Fruit fly (Drosophila melanogaster): ENCODE data around the gene CG4558.

Gene CG4558

DNA sequence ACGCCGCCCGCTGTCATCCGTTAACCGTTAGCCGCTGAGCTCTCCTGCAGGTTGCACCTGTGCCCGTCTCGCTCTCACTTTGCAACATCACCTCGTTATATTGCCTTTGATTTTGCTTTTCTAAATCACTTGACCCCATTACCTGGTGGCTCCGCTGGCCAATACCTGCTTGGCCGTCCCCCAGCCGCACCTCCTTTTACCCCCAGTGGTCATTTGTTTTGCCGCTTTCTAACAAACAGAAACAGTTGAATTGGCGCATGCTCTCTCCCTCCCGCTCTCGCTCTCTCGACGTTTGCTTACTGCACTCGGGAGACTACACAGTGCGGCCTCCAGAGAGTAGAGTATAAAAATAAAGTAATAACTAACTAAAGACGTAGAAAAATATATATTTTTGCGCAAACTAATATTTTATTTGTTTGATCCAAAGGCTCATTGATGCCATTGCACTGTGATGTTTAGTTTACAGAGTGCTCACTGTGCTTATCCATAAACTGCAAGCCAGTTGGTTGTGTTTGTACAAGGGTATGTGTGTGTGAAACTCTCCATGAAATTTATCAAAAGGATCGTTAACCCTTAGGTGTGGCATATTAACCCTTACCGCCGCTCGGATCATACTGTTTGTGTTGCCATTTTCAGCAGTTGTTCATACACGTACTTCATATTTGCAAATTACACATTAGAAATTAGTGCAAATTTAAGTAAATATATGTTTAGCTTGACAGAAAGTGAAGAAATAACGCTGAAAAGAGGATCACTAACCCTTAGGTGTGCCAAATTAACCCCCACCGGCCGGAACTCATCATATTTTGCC lies 44.9 kb upstream of the CG4558 start (continued):
- TF ChIP-seq CG3163 (GFP tag; optimal IDR thresholded peaks at IDR 0.05) (peak; percentile 16), lab (GFP tag; optimal IDR thresholded peaks at IDR 0.05) (peak; percentile 88), Antp (GFP tag; optimal IDR thresholded peaks at IDR 0.05) (peak; percentile 55), Hr78 (GFP tag; optimal IDR thresholded peaks at IDR 0.05) (no peak), CG15601 (tag; optimal IDR thresholded peaks at IDR 0.05) (peak; percentile 64), CG2116 (GFP tag; optimal IDR thresholded peaks at IDR 0.05) (no peak), CG16863 (GFP tag; optimal IDR thresholded peaks at IDR 0.05) (peak; percentile 66), twi (tag; optimal IDR thresholded peaks at IDR 0.05) (peak; percentile 31), CG1529 (GFP tag; optimal IDR thresholded peaks at IDR 0.05) (peak; percentile 67), dimm (GFP tag; IDR thresholded peaks at IDR 0.05) (peak; percentile 76), CG9876 (GFP tag; optimal IDR thresholded peaks at IDR 0.05) (no peak), caup (GFP tag; optimal IDR thresholded peaks at IDR 0.05; ENCODE audit: severe bottlenecking) (peak; percentile 75), Mes4 (GFP tag; optimal IDR thresholded peaks at IDR 0.05) (peak; percentile 64), schlank (tag; optimal IDR thresholded peaks at IDR 0.05) (no peak), CG12219 (GFP tag; optimal IDR thresholded peaks at IDR 0.05) (peak; percentile 68), CG30431 (GFP tag; optimal IDR thresholded peaks at IDR 0.05) (peak; percentile 59), z (GFP tag; IDR thresholded peaks at IDR 0.05) (no peak), CG17328 (GFP tag; IDR thresholded peaks at IDR 0.05) (peak; percentile 93), gce (GFP tag; IDR thresholded peaks at IDR 0.05) (peak; percentile 75; the same call in 1 of the 3 replicates), ATbp (GFP tag; optimal IDR thresholded peaks at IDR 0.05) (peak; percentile 80), CG7271 (tag; optimal IDR thresholded peaks at IDR 0.05) (peak; percentile 3), H15 (GFP tag; IDR thresholded peaks at IDR 0.05) (peak; percentile 86), CG4282 (GFP tag; optimal IDR thresholded peaks at IDR 0.05) (peak; percentile 30), CG8924 (tag; optimal IDR thresholded peaks at IDR 0.05) (peak; percentile 81), al (GFP tag; IDR thresholded peaks at IDR 0.05) (peak; percentile 76; the same call in 1 of the 2 replicates), Ada2b (GFP tag; IDR thresholded peaks at IDR 0.05) (peak; percentile 89), Dbx (GFP tag; IDR thresholded peaks at IDR 0.05) (peak; percentile 80; the same call in 2 of the 3 replicates), ranshi (GFP tag; IDR thresholded peaks at IDR 0.05) (peak; percentile 89), fu2 (GFP tag; optimal IDR thresholded peaks at IDR 0.05) (no peak), CG13894 (tag; optimal IDR thresholded peaks at IDR 0.05) (peak; percentile 75), gro (GFP tag; optimal IDR thresholded peaks at IDR 0.05) (peak; percentile 40), maf-S (GFP tag; optimal IDR thresholded peaks at IDR 0.05) (no peak), dan (GFP tag; IDR thresholded peaks at IDR 0.05) (peak; percentile 42; the same call in 1 of the 2 replicates), Oaz (GFP tag; IDR thresholded peaks at IDR 0.05) (no peak), CG15269 (tag; optimal IDR thresholded peaks at IDR 0.05) (no peak), Xbp1 (GFP tag; optimal IDR thresholded peaks at IDR 0.05) (peak; percentile 84), HHEX (GFP tag; optimal IDR thresholded peaks at IDR 0.05) (peak; percentile 79), ac (GFP tag; optimal IDR thresholded peaks at IDR 0.05) (peak; percentile 30), hth (optimal IDR thresholded peaks at IDR 0.05) (no peak), ssp (GFP tag; IDR thresholded peaks at IDR 0.05) (peak; percentile 76), HmgD (GFP tag; optimal IDR thresholded peaks at IDR 0.05) (no peak), CG15514 (GFP tag; optimal IDR thresholded peaks at IDR 0.05) (peak; percentile 61), CG31441 (GFP tag; IDR thresholded peaks at IDR 0.05) (no peak; the same call in 1 of the 2 replicates), CG17385 (GFP tag; optimal IDR thresholded peaks at IDR 0.05) (peak; percentile 52), ab (GFP tag; optimal IDR thresholded peaks at IDR 0.05) (peak; percentile 31), YL-1 (GFP tag; optimal IDR thresholded peaks at IDR 0.05) (no peak), CG17829 (tag; optimal IDR thresholded peaks at IDR 0.05) (peak; percentile 79), CG2678 (tag; optimal IDR thresholded peaks at IDR 0.05) (no peak), Stat92E (GFP tag; optimal IDR thresholded peaks at IDR 0.05) (no peak)

Measured in whole organism, embryonic.